Fruit fly (Drosophila melanogaster) whole organism, embryonic: ENCODE results near the gene mRpL16.

Experiments
- ATbp ChIP-seq: fragments of 200-800 bp; sonication (Bioruptor generic); optimal IDR thresholded peaks from 2 replicates; lab custom pipeline; 2017; ENCODE audit warnings: missing biosample characterization, mild to moderate bottlenecking, missing genetic modification characterization, missing genetic modification reagents
- Aef1 ChIP-seq: fragments of 200-800 bp; sonication (Bioruptor generic); IDR thresholded peaks from 3 replicates; pipeline ENCODE4 v1.3.6; 2022; ENCODE audit warnings: missing biosample characterization, missing genetic modification characterization
- Bdp1 ChIP-seq: fragments of 200-800 bp; sonication (Bioruptor generic); optimal IDR thresholded peaks from 3 replicates; lab custom pipeline; 2016; ENCODE audit warnings: missing biosample characterization, missing genetic modification characterization
- Blimp-1 ChIP-seq: fragments of 200-800 bp; sonication (Bioruptor generic); optimal IDR thresholded peaks from 3 replicates; lab custom pipeline; 2018; ENCODE audit warnings: missing biosample characterization, missing genetic modification characterization, mild to moderate bottlenecking, moderate library complexity, missing genetic modification reagents
- C15 ChIP-seq: fragments of 200-800 bp; sonication (Bioruptor generic); IDR thresholded peaks from 3 replicates; pipeline ENCODE4 v1.3.6; 2022; ENCODE audit warnings: missing biosample characterization, missing genetic modification characterization
- CG10321 ChIP-seq: fragments of 200-800 bp; sonication (Bioruptor generic); IDR thresholded peaks from 2 replicates; pipeline ENCODE4 v1.3.6; 2022; ENCODE audit warnings: missing biosample characterization, missing genetic modification characterization
- CG10979 ChIP-seq: fragments of 200-800 bp; sonication (Bioruptor generic); optimal IDR thresholded peaks from 2 replicates; lab custom pipeline; 2018; ENCODE audit warnings: missing biosample characterization, mild to moderate bottlenecking, missing genetic modification characterization, moderate library complexity
- CG12104 ChIP-seq: fragments of 200-800 bp; sonication (Bioruptor generic); optimal IDR thresholded peaks from 3 replicates; lab custom pipeline; 2016; ENCODE audit warnings: missing biosample characterization, missing genetic modification characterization
- CG14014 ChIP-seq: fragments of 200-800 bp; sonication (Bioruptor generic); IDR thresholded peaks from 2 replicates; pipeline ENCODE4 v1.3.6; 2022; ENCODE audit warnings: missing biosample characterization, missing genetic modification characterization
- CG14667 ChIP-seq: fragments of 200-800 bp; sonication (Bioruptor generic); IDR thresholded peaks from 2 replicates; pipeline ENCODE4 v1.3.6; 2022; ENCODE audit warnings: missing biosample characterization, missing genetic modification characterization
- CG15073 ChIP-seq: fragments of 200-800 bp; sonication (Bioruptor generic); optimal IDR thresholded peaks from 2 replicates; lab custom pipeline; 2016; ENCODE audit warnings: missing biosample characterization, missing genetic modification characterization
- CG1529 ChIP-seq: fragments of 200-800 bp; sonication (Bioruptor generic); optimal IDR thresholded peaks from 3 replicates; lab custom pipeline; 2018; ENCODE audit warnings: missing biosample characterization, missing genetic modification characterization
- CG16813 ChIP-seq: fragments of 200-800 bp; sonication (Bioruptor generic); IDR thresholded peaks from 3 replicates; pipeline ENCODE4 v1.3.6; 2022; ENCODE audit warnings: missing biosample characterization, missing genetic modification characterization; ENCODE audit not compliant: partially characterized antibody
- CG18599 ChIP-seq: fragments of 200-800 bp; sonication (Bioruptor generic); optimal IDR thresholded peaks from 3 replicates; lab custom pipeline; 2017; ENCODE audit warnings: missing biosample characterization, missing genetic modification characterization, mild to moderate bottlenecking, moderate library complexity, missing genetic modification reagents
- CG2129 ChIP-seq: fragments of 200-800 bp; sonication (Bioruptor generic); IDR thresholded peaks from 2 replicates; pipeline ENCODE4 v1.3.6; 2022; ENCODE audit warnings: missing biosample characterization, missing genetic modification characterization; ENCODE audit not compliant: partially characterized antibody
- CG3065 ChIP-seq: fragments of 200-800 bp; sonication (Bioruptor generic); optimal IDR thresholded peaks from 2 replicates; lab custom pipeline; 2016; ENCODE audit warnings: missing biosample characterization, missing genetic modification characterization
- CG6683 ChIP-seq: fragments of 200-800 bp; sonication (Bioruptor generic); optimal IDR thresholded peaks from 2 replicates; lab custom pipeline; 2017; ENCODE audit warnings: missing biosample characterization, mild to moderate bottlenecking, missing genetic modification characterization, missing genetic modification reagents
- CG7786 ChIP-seq: fragments of 200-800 bp; sonication (Bioruptor generic); optimal IDR thresholded peaks from 2 replicates; lab custom pipeline; 2016; ENCODE audit warnings: missing biosample characterization, missing genetic modification characterization
- CG8089 ChIP-seq: fragments of 200-800 bp; sonication (Bioruptor generic); optimal IDR thresholded peaks from 3 replicates; lab custom pipeline; 2016; ENCODE audit warnings: missing biosample characterization, missing genetic modification characterization
- D ChIP-seq, 2 experiments: fragments of 200-800 bp in 1 of 2; fragments of >200 bp in 1 of 2; sonication (Bioruptor generic) in 1 of 2; optimal IDR thresholded peaks; 2 replicates in 1 of 2; 3 replicates in 1 of 2; lab custom pipeline; 2017; ENCODE audit warnings: mild to moderate bottlenecking in 1 of 2, missing biosample characterization in 1 of 2, missing genetic modification characterization in 1 of 2, missing genetic modification reagents in 1 of 2
- Dref ChIP-seq: fragments of 200-800 bp; sonication (Bioruptor generic); IDR thresholded peaks from 2 replicates; pipeline ENCODE4 v1.3.6; 2022; ENCODE audit warnings: missing biosample characterization, missing genetic modification characterization
- Elba2 ChIP-seq: fragments of 200-800 bp; sonication (Bioruptor generic); optimal IDR thresholded peaks from 3 replicates; lab custom pipeline; 2016; ENCODE audit warnings: missing biosample characterization, missing genetic modification characterization
- Fer2 ChIP-seq: fragments of 200-800 bp; sonication (Bioruptor generic); optimal IDR thresholded peaks from 2 replicates; lab custom pipeline; 2018; ENCODE audit warnings: missing biosample characterization, mild to moderate bottlenecking, missing genetic modification characterization, moderate library complexity
- Gsc ChIP-seq: fragments of 200-800 bp; sonication (Bioruptor generic); IDR thresholded peaks from 2 replicates; pipeline ENCODE4 v1.3.6; 2022; ENCODE audit warnings: missing biosample characterization, missing genetic modification characterization
- Hand ChIP-seq: fragments of 200-800 bp; sonication (Bioruptor generic); optimal IDR thresholded peaks from 2 replicates; lab custom pipeline; 2017; ENCODE audit warnings: mild to moderate bottlenecking, missing biosample characterization, missing genetic modification reagents, missing genetic modification characterization
- Kr ChIP-seq: fragments of 200-800 bp; sonication (Bioruptor generic); optimal IDR thresholded peaks from 2 replicates; lab custom pipeline; 2017; ENCODE audit warnings: missing biosample characterization, mild to moderate bottlenecking, missing genetic modification characterization
- Mad ChIP-seq: fragments of 200-800 bp; sonication (Bioruptor generic); optimal IDR thresholded peaks from 2 replicates; lab custom pipeline; 2016; ENCODE audit warnings: missing biosample characterization, missing genetic modification characterization
- NC2β ChIP-seq: fragments of 200-800 bp; sonication (Bioruptor generic); optimal IDR thresholded peaks from 2 replicates; lab custom pipeline; 2016; ENCODE audit warnings: missing biosample characterization, missing genetic modification characterization
- Poxn ChIP-seq: fragments of 200-800 bp; sonication (Bioruptor generic); IDR thresholded peaks from 2 replicates; pipeline ENCODE4 v1.3.6; 2022; ENCODE audit warnings: missing biosample characterization, missing genetic modification characterization
- Rfx ChIP-seq: fragments of 200-800 bp; sonication (Bioruptor generic); IDR thresholded peaks from 2 replicates; pipeline ENCODE4 v1.3.6; 2022; ENCODE audit warnings: missing biosample characterization, missing genetic modification characterization
- aop ChIP-seq: fragments of 200-800 bp; sonication (Bioruptor generic); IDR thresholded peaks from 2 replicates; pipeline ENCODE4 v1.3.6; 2022; ENCODE audit warnings: missing biosample characterization, missing genetic modification characterization
- chn ChIP-seq: fragments of 200-800 bp; sonication (Bioruptor generic); optimal IDR thresholded peaks from 2 replicates; lab custom pipeline; 2016; ENCODE audit warnings: missing biosample characterization, missing genetic modification characterization
- cwo ChIP-seq: fragments of 200-800 bp; sonication (Bioruptor generic); optimal IDR thresholded peaks from 3 replicates; lab custom pipeline; 2017; ENCODE audit warnings: missing biosample characterization, missing genetic modification characterization, mild to moderate bottlenecking, moderate library complexity, missing genetic modification reagents
- da ChIP-seq: fragments of 200-800 bp; sonication (Bioruptor generic); optimal IDR thresholded peaks from 2 replicates; lab custom pipeline; 2016; ENCODE audit warnings: missing biosample characterization, missing genetic modification characterization
- dan ChIP-seq: fragments of 200-800 bp; sonication (Bioruptor generic); IDR thresholded peaks from 2 replicates; pipeline ENCODE4 v1.3.6; 2022; ENCODE audit warnings: missing biosample characterization, missing genetic modification characterization
- dmrt11E ChIP-seq: fragments of 200-800 bp; sonication (Bioruptor generic); optimal IDR thresholded peaks from 3 replicates; lab custom pipeline; 2018; ENCODE audit warnings: missing biosample characterization, mild to moderate bottlenecking, missing genetic modification characterization, moderate library complexity
- dmrt99B ChIP-seq: fragments of 200-800 bp; sonication (Bioruptor generic); optimal IDR thresholded peaks from 2 replicates; lab custom pipeline; 2018; ENCODE audit warnings: missing biosample characterization, mild to moderate bottlenecking, missing genetic modification characterization, moderate library complexity
- ems ChIP-seq: fragments of 200-800 bp; sonication (Bioruptor generic); optimal IDR thresholded peaks from 3 replicates; lab custom pipeline; 2016; ENCODE audit warnings: missing biosample characterization, missing genetic modification characterization
- fd3F ChIP-seq: fragments of 200-800 bp; sonication (Bioruptor generic); optimal IDR thresholded peaks from 2 replicates; lab custom pipeline; 2018; ENCODE audit warnings: missing biosample characterization, mild to moderate bottlenecking, missing genetic modification characterization, moderate library complexity
- fu2 ChIP-seq: fragments of 200-800 bp; sonication (Bioruptor generic); optimal IDR thresholded peaks from 2 replicates; lab custom pipeline; 2016; ENCODE audit warnings: missing biosample characterization, missing genetic modification characterization
- grau ChIP-seq: fragments of 200-800 bp; optimal IDR thresholded peaks from 3 replicates; lab custom pipeline; 2019; ENCODE audit warnings: missing biosample characterization, mild to moderate bottlenecking, missing genetic modification characterization, moderate library complexity
- hth ChIP-seq: fragments of >200 bp; optimal IDR thresholded peaks from 2 replicates; lab custom pipeline; 2017; ENCODE audit warnings: inconsistent platforms
- ken ChIP-seq: fragments of 200-800 bp; sonication (Bioruptor generic); IDR thresholded peaks from 3 replicates; pipeline ENCODE4 v1.3.6; 2022; ENCODE audit warnings: missing biosample characterization, missing genetic modification characterization
- oc ChIP-seq: fragments of 200-800 bp; sonication (Bioruptor generic); optimal IDR thresholded peaks from 2 replicates; lab custom pipeline; 2018; ENCODE audit warnings: missing biosample characterization, mild to moderate bottlenecking, missing genetic modification characterization, moderate library complexity
- pum ChIP-seq: fragments of 200-800 bp; sonication (Bioruptor generic); optimal IDR thresholded peaks from 2 replicates; lab custom pipeline; 2016; ENCODE audit warnings: missing biosample characterization, missing genetic modification characterization
- repo ChIP-seq: fragments of 200-800 bp; sonication (Bioruptor generic); optimal IDR thresholded peaks from 2 replicates; lab custom pipeline; 2016; ENCODE audit warnings: missing biosample characterization, missing genetic modification characterization
- salm ChIP-seq: fragments of 200-800 bp; sonication (Bioruptor generic); optimal IDR thresholded peaks from 2 replicates; lab custom pipeline; 2018; ENCODE audit warnings: missing biosample characterization, mild to moderate bottlenecking, missing genetic modification characterization
- sd ChIP-seq: fragments of 200-800 bp; sonication (Bioruptor generic); optimal IDR thresholded peaks from 3 replicates; lab custom pipeline; 2018; ENCODE audit warnings: missing biosample characterization, mild to moderate bottlenecking, missing genetic modification characterization, moderate library complexity
- shn ChIP-seq: fragments of 200-800 bp; sonication (Bioruptor generic); optimal IDR thresholded peaks from 3 replicates; lab custom pipeline; 2016; ENCODE audit warnings: missing biosample characterization, missing genetic modification characterization
- ssp ChIP-seq: fragments of 200-800 bp; sonication (Bioruptor generic); IDR thresholded peaks from 2 replicates; pipeline ENCODE4 v1.3.6; 2022; ENCODE audit warnings: missing biosample characterization, missing genetic modification characterization
- zfh1 ChIP-seq: fragments of 200-800 bp; sonication (Bioruptor generic); IDR thresholded peaks from 3 replicates; pipeline ENCODE4 v1.3.6; 2022; ENCODE audit warnings: missing biosample characterization, missing genetic modification characterization

Gene mRpL16

DNA sequence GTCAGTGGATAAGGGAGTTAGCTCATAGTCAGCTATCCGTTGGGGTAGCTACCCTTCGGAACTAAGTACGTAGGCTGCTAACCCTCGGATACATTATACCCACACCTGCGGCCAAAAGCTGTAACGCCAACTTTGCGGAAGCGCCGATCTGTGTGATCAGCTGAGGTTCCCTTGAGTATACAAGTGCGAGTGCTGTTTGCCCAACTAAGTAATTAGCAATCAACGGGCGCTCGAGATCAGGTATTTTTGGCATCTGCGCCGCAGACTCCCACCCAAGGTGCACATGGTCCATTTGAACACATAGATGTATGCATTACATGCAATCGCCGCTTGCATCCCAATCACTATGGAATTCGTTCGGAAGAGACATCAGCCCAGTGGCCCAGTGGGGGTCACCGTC, 36.0 kb upstream of the mRpL16 start (continued):
- TF ChIP-seq Blimp-1 (GFP tag; lab: Kevin White, UChicago) (no peak), Fer2 (tag; lab: Kevin White, UChicago) (peak; percentile 51), salm (tag; lab: Kevin White, UChicago) (no peak), Rfx (peak; percentile 80), C15 (GFP tag; lab: Robert Waterston, UW) (peak; percentile 71; the same call in 1 of the 3 replicates), CG18599 (peak; percentile 96), D (optimal IDR thresholded peaks at IDR 0.05; lab: Kevin White, UChicago) (no peak), D (GFP tag; optimal IDR thresholded peaks at IDR 0.05; lab: Kevin White, UChicago) (no peak), chn (GFP tag; lab: Kevin White, UChicago) (no peak), da (GFP tag; lab: Kevin White, UChicago) (peak; percentile 46), Bdp1 (GFP tag; lab: Kevin White, UChicago) (peak; percentile 43), shn (GFP tag; lab: Kevin White, UChicago) (peak; percentile 16), zfh1 (GFP tag; lab: Robert Waterston, UW) (peak; percentile 17; the same call in 1 of the 3 replicates), fd3F (GFP tag; lab: Kevin White, UChicago) (peak; percentile 69), CG6683 (GFP tag; lab: Kevin White, UChicago) (peak; percentile 82), CG7786 (GFP tag; lab: Kevin White, UChicago) (peak; percentile 23), Dref (GFP tag; lab: Robert Waterston, UW) (no peak), CG14667 (no peak), oc (tag; lab: Kevin White, UChicago) (no peak), Gsc (GFP tag; lab: Robert Waterston, UW) (no peak), CG12104 (GFP tag; lab: Kevin White, UChicago) (peak; percentile 49), pum (GFP tag; lab: Kevin White, UChicago) (no peak), CG3065 (GFP tag; lab: Kevin White, UChicago) (no peak), CG15073 (GFP tag; lab: Kevin White, UChicago) (no peak), CG8089 (GFP tag; lab: Kevin White, UChicago) (peak; percentile 41), dmrt99B (tag; lab: Kevin White, UChicago) (peak; percentile 26), CG10321 (GFP tag; lab: Robert Waterston, UW) (no peak), ssp (GFP tag; lab: Robert Waterston, UW) (no peak), Aef1 (GFP tag; lab: Robert Waterston, UW) (no peak), NC2β (GFP tag; lab: Kevin White, UChicago) (no peak), hth (no peak), Hand (GFP tag; lab: Kevin White, UChicago) (peak; percentile 89), ems (GFP tag; lab: Kevin White, UChicago) (peak; percentile 31), fu2 (no peak), ATbp (peak; percentile 67), CG16813 (GFP tag; lab: Robert Waterston, UW) (no peak), CG10979 (tag; lab: Kevin White, UChicago) (no peak), grau (tag; lab: Kevin White, UChicago) (peak; percentile 30), cwo (GFP tag; lab: Kevin White, UChicago) (peak; percentile 80), CG2129 (GFP tag; lab: Robert Waterston, UW) (no peak), dan (GFP tag; lab: Robert Waterston, UW) (no peak), dmrt11E (tag; lab: Kevin White, UChicago) (no peak), Mad (GFP tag; lab: Kevin White, UChicago) (no peak), sd (tag; lab: Kevin White, UChicago) (peak; percentile 56), aop (GFP tag; lab: Robert Waterston, UW) (no peak), Kr (GFP tag; lab: Kevin White, UChicago) (no peak), ken (GFP tag; lab: Robert Waterston, UW) (no peak), Poxn (GFP tag; lab: Robert Waterston, UW) (no peak), repo (GFP tag; lab: Kevin White, UChicago) (peak; percentile 34), CG14014 (GFP tag; lab: Robert Waterston, UW) (peak; percentile 81; the same call in 1 of the 2 replicates), CG1529 (GFP tag; lab: Kevin White, UChicago) (no peak), Elba2 (no peak)
